Fruit fly (Drosophila melanogaster) whole organism, embryonic: ENCODE results near the gene CG14431.

Experiments used
- Ada2b ChIP-seq: fragments of 200-800 bp; sonication (Bioruptor generic); IDR thresholded peaks from 2 replicates; pipeline ENCODE4 v1.3.6; 2022; ENCODE audit warnings: missing biosample characterization, missing genetic modification characterization
- B-H2 ChIP-seq: fragments of 200-800 bp; sonication (Bioruptor generic); optimal IDR thresholded peaks from 2 replicates; lab custom pipeline; 2018; ENCODE audit warnings: missing biosample characterization, mild to moderate bottlenecking, missing genetic modification characterization
- Blimp-1 ChIP-seq: fragments of 200-800 bp; sonication (Bioruptor generic); optimal IDR thresholded peaks from 3 replicates; lab custom pipeline; 2018; ENCODE audit warnings: missing biosample characterization, missing genetic modification characterization, mild to moderate bottlenecking, moderate library complexity, missing genetic modification reagents
- CG11456 ChIP-seq: fragments of 200-800 bp; sonication (Bioruptor generic); IDR thresholded peaks from 3 replicates; pipeline ENCODE4 v1.3.6; 2022; ENCODE audit warnings: missing biosample characterization, missing genetic modification characterization
- CG11504 ChIP-seq: fragments of 200-800 bp; sonication (Bioruptor generic); optimal IDR thresholded peaks from 3 replicates; lab custom pipeline; 2019; ENCODE audit warnings: missing biosample characterization, mild to moderate bottlenecking, missing genetic modification characterization, moderate library complexity
- CG11560 ChIP-seq: fragments of 200-800 bp; sonication (Bioruptor generic); IDR thresholded peaks from 3 replicates; pipeline ENCODE4 v1.3.6; 2022; ENCODE audit warnings: missing biosample characterization, missing genetic modification characterization
- CG12219 ChIP-seq: fragments of 200-800 bp; sonication (Bioruptor generic); optimal IDR thresholded peaks from 3 replicates; lab custom pipeline; 2018; ENCODE audit warnings: missing biosample characterization, mild to moderate bottlenecking, missing genetic modification characterization
- CG12391 ChIP-seq: fragments of 200-800 bp; sonication (Bioruptor generic); optimal IDR thresholded peaks from 3 replicates; lab custom pipeline; 2018; ENCODE audit warnings: missing biosample characterization, mild to moderate bottlenecking, missing genetic modification characterization, moderate library complexity
- CG14441 ChIP-seq: fragments of 200-800 bp; sonication (Bioruptor generic); IDR thresholded peaks from 2 replicates; pipeline ENCODE4 v1.3.6; 2022; ENCODE audit warnings: missing biosample characterization, missing genetic modification characterization
- CG14965 ChIP-seq: fragments of 200-800 bp; sonication (Bioruptor generic); optimal IDR thresholded peaks from 2 replicates; lab custom pipeline; 2016; ENCODE audit warnings: missing biosample characterization, missing genetic modification characterization, borderline replicate concordance
- CG15269 ChIP-seq: fragments of 200-800 bp; sonication (Bioruptor generic); optimal IDR thresholded peaks from 2 replicates; lab custom pipeline; 2018; ENCODE audit warnings: missing biosample characterization, mild to moderate bottlenecking, missing genetic modification characterization, moderate library complexity
- CG16813 ChIP-seq: fragments of 200-800 bp; sonication (Bioruptor generic); IDR thresholded peaks from 3 replicates; pipeline ENCODE4 v1.3.6; 2022; ENCODE audit warnings: missing biosample characterization, missing genetic modification characterization; ENCODE audit not compliant: partially characterized antibody
- CG17361 ChIP-seq: fragments of 200-800 bp; sonication (Bioruptor generic); IDR thresholded peaks from 3 replicates; pipeline ENCODE4 v1.3.6; 2022; ENCODE audit warnings: missing biosample characterization, missing genetic modification characterization
- CG17385 ChIP-seq: fragments of 200-800 bp; sonication (Bioruptor generic); optimal IDR thresholded peaks from 3 replicates; lab custom pipeline; 2018; ENCODE audit warnings: missing biosample characterization, mild to moderate bottlenecking, missing genetic modification characterization
- CG30403 ChIP-seq: fragments of 200-800 bp; sonication (Bioruptor generic); optimal IDR thresholded peaks from 3 replicates; lab custom pipeline; 2016; ENCODE audit warnings: missing biosample characterization, missing genetic modification characterization
- CG3847 ChIP-seq: fragments of 200-800 bp; sonication (Bioruptor generic); IDR thresholded peaks from 2 replicates; pipeline ENCODE4 v1.3.6; 2022; ENCODE audit warnings: missing biosample characterization, missing genetic modification characterization
- CG4328 ChIP-seq: fragments of 200-800 bp; sonication (Bioruptor generic); optimal IDR thresholded peaks from 3 replicates; lab custom pipeline; 2017; ENCODE audit warnings: missing biosample characterization, missing genetic modification reagents, missing genetic modification characterization
- CG6765 ChIP-seq: fragments of 200-800 bp; sonication (Bioruptor generic); optimal IDR thresholded peaks from 3 replicates; lab custom pipeline; 2017; ENCODE audit warnings: missing biosample characterization, mild to moderate bottlenecking, missing genetic modification characterization
- CG9437 ChIP-seq: fragments of 200-800 bp; sonication (Bioruptor generic); optimal IDR thresholded peaks from 2 replicates; lab custom pipeline; 2018; ENCODE audit warnings: missing biosample characterization, mild to moderate bottlenecking, missing genetic modification characterization
- Dp ChIP-seq: fragments of 200-800 bp; sonication (Bioruptor generic); optimal IDR thresholded peaks from 2 replicates; lab custom pipeline; 2018; ENCODE audit warnings: missing biosample characterization, mild to moderate bottlenecking, missing genetic modification characterization, moderate library complexity
- Drgx ChIP-seq: fragments of 200-800 bp; sonication (Bioruptor generic); IDR thresholded peaks from 2 replicates; pipeline ENCODE4 v1.3.6; 2022; ENCODE audit warnings: missing biosample characterization, missing genetic modification characterization
- E2f1 ChIP-seq: fragments of 200-800 bp; sonication (Bioruptor generic); IDR thresholded peaks from 2 replicates; pipeline ENCODE4 v1.3.6; 2022; ENCODE audit warnings: missing biosample characterization, missing genetic modification characterization
- ERR ChIP-seq: fragments of 200-800 bp; sonication (Bioruptor generic); optimal IDR thresholded peaks from 2 replicates; lab custom pipeline; 2016; ENCODE audit warnings: missing biosample characterization, missing genetic modification characterization
- H15 ChIP-seq: fragments of 200-800 bp; sonication (Bioruptor generic); IDR thresholded peaks from 3 replicates; pipeline ENCODE4 v1.3.6; 2022; ENCODE audit warnings: missing biosample characterization, missing genetic modification characterization
- Max ChIP-seq: fragments of 200-800 bp; sonication (Bioruptor generic); optimal IDR thresholded peaks from 2 replicates; lab custom pipeline; 2016; ENCODE audit warnings: missing biosample characterization, mild to moderate bottlenecking, missing genetic modification characterization
- Myb ChIP-seq: fragments of 200-800 bp; sonication (Bioruptor generic); optimal IDR thresholded peaks from 2 replicates; lab custom pipeline; 2016; ENCODE audit warnings: missing biosample characterization, missing genetic modification characterization
- Neu2 ChIP-seq: fragments of 200-800 bp; sonication (Bioruptor generic); optimal IDR thresholded peaks from 3 replicates; lab custom pipeline; 2016; ENCODE audit warnings: missing biosample characterization, missing genetic modification characterization, borderline replicate concordance
- Vsx1 ChIP-seq: fragments of 200-800 bp; sonication (Bioruptor generic); optimal IDR thresholded peaks from 2 replicates; lab custom pipeline; 2017; ENCODE audit warnings: missing biosample characterization, mild to moderate bottlenecking, missing genetic modification characterization, missing genetic modification reagents
- YL-1 ChIP-seq: fragments of 200-800 bp; sonication (Bioruptor generic); optimal IDR thresholded peaks from 3 replicates; lab custom pipeline; 2017; ENCODE audit warnings: missing biosample characterization, mild to moderate bottlenecking, missing genetic modification characterization
- abd-A ChIP-seq: fragments of 200-800 bp; sonication (Bioruptor generic); optimal IDR thresholded peaks from 3 replicates; lab custom pipeline; 2019; ENCODE audit warnings: missing biosample characterization, mild to moderate bottlenecking, missing genetic modification characterization, moderate library complexity
- az2 ChIP-seq: fragments of 200-800 bp; sonication (Bioruptor generic); optimal IDR thresholded peaks from 3 replicates; lab custom pipeline; 2016; ENCODE audit warnings: missing biosample characterization, missing genetic modification characterization
- bbx ChIP-seq: fragments of 200-800 bp; sonication (Bioruptor generic); IDR thresholded peaks from 2 replicates; pipeline ENCODE4 v1.3.6; 2022; ENCODE audit warnings: missing biosample characterization, missing genetic modification characterization; ENCODE audit not compliant: partially characterized antibody
- ci ChIP-seq: fragments of 200-800 bp; sonication (Bioruptor generic); IDR thresholded peaks from 3 replicates; pipeline ENCODE4 v1.3.6; 2022; ENCODE audit warnings: missing biosample characterization, missing genetic modification characterization
- disco-r ChIP-seq: fragments of 200-800 bp; sonication (Bioruptor generic); optimal IDR thresholded peaks from 2 replicates; lab custom pipeline; 2016; ENCODE audit warnings: missing biosample characterization, missing genetic modification characterization
- dmrt11E ChIP-seq: fragments of 200-800 bp; sonication (Bioruptor generic); optimal IDR thresholded peaks from 3 replicates; lab custom pipeline; 2018; ENCODE audit warnings: missing biosample characterization, mild to moderate bottlenecking, missing genetic modification characterization, moderate library complexity
- jigr1 ChIP-seq: fragments of 200-800 bp; sonication (Bioruptor generic); IDR thresholded peaks from 3 replicates; pipeline ENCODE4 v1.3.6; 2022; ENCODE audit warnings: missing biosample characterization, missing genetic modification characterization
- jumu ChIP-seq: fragments of 200-800 bp; sonication (Bioruptor generic); optimal IDR thresholded peaks from 3 replicates; lab custom pipeline; 2016; ENCODE audit warnings: missing biosample characterization, missing genetic modification characterization
- kah ChIP-seq: fragments of 200-800 bp; sonication (Bioruptor generic); optimal IDR thresholded peaks from 2 replicates; lab custom pipeline; 2018; ENCODE audit warnings: missing biosample characterization, mild to moderate bottlenecking, missing genetic modification characterization
- nerfin-1 ChIP-seq: fragments of 200-800 bp; sonication (Bioruptor generic); optimal IDR thresholded peaks from 3 replicates; lab custom pipeline; 2019; ENCODE audit warnings: missing biosample characterization, mild to moderate bottlenecking, missing genetic modification characterization, moderate library complexity
- p53 ChIP-seq: fragments of 200-800 bp; sonication (Bioruptor generic); optimal IDR thresholded peaks from 2 replicates; lab custom pipeline; 2016; ENCODE audit warnings: missing biosample characterization, missing genetic modification characterization
- pzg ChIP-seq: fragments of 200-800 bp; sonication (Bioruptor generic); optimal IDR thresholded peaks from 3 replicates; lab custom pipeline; 2018; ENCODE audit warnings: missing biosample characterization, mild to moderate bottlenecking, missing genetic modification characterization, moderate library complexity
- repo ChIP-seq: fragments of 200-800 bp; sonication (Bioruptor generic); optimal IDR thresholded peaks from 2 replicates; lab custom pipeline; 2016; ENCODE audit warnings: missing biosample characterization, missing genetic modification characterization
- twi ChIP-seq: fragments of 200-800 bp; optimal IDR thresholded peaks from 2 replicates; lab custom pipeline; 2019; ENCODE audit warnings: missing biosample characterization, mild to moderate bottlenecking, missing genetic modification characterization, moderate library complexity
- yki ChIP-seq: fragments of >200 bp; optimal IDR thresholded peaks from 3 replicates; lab custom pipeline; 2018
- zen2 ChIP-seq: fragments of 200-800 bp; sonication (Bioruptor generic); IDR thresholded peaks from 3 replicates; pipeline ENCODE4 v1.3.6; 2022; ENCODE audit warnings: missing biosample characterization, missing genetic modification characterization; ENCODE audit not compliant: partially characterized antibody

The CG14431 gene

dm6 chrX:7011063-7011743 is 103.1 kb downstream of the CG14431 start, which contains the start of the genes cm, sloth1 and sloth2 (continued):
- TF ChIP-seq CG12219 (GFP tag; lab: Kevin White, UChicago) (peak; percentile 74), jumu (GFP tag; lab: Kevin White, UChicago) (peak; percentile 82), CG15269 (tag; lab: Kevin White, UChicago) (peak; percentile 87), CG17361 (GFP tag; lab: Robert Waterston, UW) (peak; percentile 73), bbx (GFP tag; lab: Robert Waterston, UW) (peak; percentile 75), E2f1 (peak; percentile 87), az2 (GFP tag; lab: Kevin White, UChicago) (peak; percentile 91), jigr1 (GFP tag; lab: Robert Waterston, UW) (peak; percentile 42; the same call in 1 of the 3 replicates)

dm6 chrX:7013320-7014214 is 105.5 kb downstream of the CG14431 start, which contains the start of the genes CG3032 and CG4593:
CG3032 (minus strand) TSS chrX:7013881.
CG4593 (plus strand) TSS chrX:7013887.
- peak; percentile 81 for TF ChIP-seq CG17361 (GFP tag; lab: Robert Waterston, UW)
- TF ChIP-seq Drgx (GFP tag; lab: Robert Waterston, UW) = peak; percentile 97
- peak; percentile 60 for TF ChIP-seq dmrt11E (tag; lab: Kevin White, UChicago)
- TF ChIP-seq CG11560 (tag; lab: Robert Waterston, UW) = peak; percentile 69; the same call in 2 of the 3 replicates
- TF ChIP-seq CG11504 (tag; lab: Kevin White, UChicago) = peak; percentile 75
- peak; percentile 89 for TF ChIP-seq ci (GFP tag; lab: Robert Waterston, UW)
- TF ChIP-seq CG14441 = peak; percentile 94
- no peak for TF ChIP-seq disco-r (GFP tag; lab: Kevin White, UChicago)
- peak; percentile 67 for TF ChIP-seq Blimp-1
- peak; percentile 84 for TF ChIP-seq H15 (GFP tag; lab: Robert Waterston, UW)
- TF ChIP-seq Dp (GFP tag; lab: Kevin White, UChicago) = peak; percentile 28
- no peak for TF ChIP-seq CG16813
- peak; percentile 19 for TF ChIP-seq Vsx1 (GFP tag; lab: Kevin White, UChicago)
- no peak for TF ChIP-seq CG4328 (GFP tag; lab: Kevin White, UChicago)
- TF ChIP-seq CG12391 = peak; percentile 85
- TF ChIP-seq CG6765 (GFP tag; lab: Kevin White, UChicago) = peak; percentile 44
- TF ChIP-seq CG14965 (GFP tag; lab: Kevin White, UChicago) = no peak
- TF ChIP-seq CG11456 = peak; percentile 87
- no peak for TF ChIP-seq abd-A (tag; lab: Kevin White, UChicago)
- no peak for TF ChIP-seq p53 (GFP tag; lab: Kevin White, UChicago)
- TF ChIP-seq ERR (GFP tag; lab: Kevin White, UChicago) = peak; percentile 8
- no peak for TF ChIP-seq zen2 (GFP tag; lab: Robert Waterston, UW)
- no peak for TF ChIP-seq kah
- TF ChIP-seq repo (GFP tag; lab: Kevin White, UChicago) = no peak
- peak; percentile 37 for TF ChIP-seq B-H2 (GFP tag; lab: Kevin White, UChicago)
- peak; percentile 88 for TF ChIP-seq Ada2b (GFP tag; lab: Robert Waterston, UW)
- no peak for TF ChIP-seq yki (lab: Kevin White, UChicago)
- peak; percentile 93 for TF ChIP-seq CG17385 (GFP tag; lab: Kevin White, UChicago)
- peak; percentile 53 for TF ChIP-seq CG9437 (GFP tag; lab: Kevin White, UChicago)
- TF ChIP-seq Myb (GFP tag; lab: Kevin White, UChicago) = peak; percentile 45
- peak; percentile 55 for TF ChIP-seq nerfin-1 (tag; lab: Kevin White, UChicago)
- peak; percentile 82 for TF ChIP-seq CG3847
- peak; percentile 29 for TF ChIP-seq twi (tag; lab: Kevin White, UChicago)
- TF ChIP-seq YL-1 (GFP tag; lab: Kevin White, UChicago) = peak; percentile 27
- peak; percentile 80 for TF ChIP-seq Max (GFP tag; lab: Kevin White, UChicago)
- peak; percentile 87 for TF ChIP-seq CG30403
- TF ChIP-seq pzg (GFP tag; lab: Kevin White, UChicago) = peak; percentile 60
- no peak for TF ChIP-seq Neu2 (GFP tag; lab: Kevin White, UChicago)
